Fruit fly (Drosophila melanogaster) whole organism, prepupa: ENCODE measurements around the gene Eig71Ec.

Experiments
- CG10631 ChIP-seq: fragments of 200-800 bp; sonication (Bioruptor generic); optimal IDR thresholded peaks from 2 replicates; lab custom pipeline; 2016; ENCODE audit warnings: missing biosample characterization, missing genetic modification characterization
- CG10669 ChIP-seq: fragments of 200-800 bp; sonication (Bioruptor generic); optimal IDR thresholded peaks from 3 replicates; lab custom pipeline; 2018; ENCODE audit warnings: missing biosample characterization, mild to moderate bottlenecking, missing genetic modification characterization, moderate library complexity
- CG11294 ChIP-seq: fragments of 200-800 bp; sonication (Bioruptor generic); IDR thresholded peaks from 2 replicates; pipeline ENCODE4 v1.3.6; 2022; ENCODE audit warnings: missing biosample characterization, missing genetic modification characterization
- CG11762 ChIP-seq: fragments of 200-800 bp; sonication (Bioruptor generic); optimal IDR thresholded peaks from 3 replicates; lab custom pipeline; 2016; ENCODE audit warnings: missing biosample characterization, missing genetic modification characterization; ENCODE audit not compliant: insufficient read depth
- CG11902 ChIP-seq: fragments of 200-800 bp; sonication (Bioruptor generic); optimal IDR thresholded peaks from 3 replicates; lab custom pipeline; 2016; ENCODE audit warnings: missing biosample characterization, missing genetic modification characterization
- CG15336 ChIP-seq: fragments of 200-800 bp; sonication (Bioruptor generic); IDR thresholded peaks from 2 replicates; pipeline ENCODE4 v1.3.6; 2022; ENCODE audit warnings: missing biosample characterization, missing genetic modification characterization
- CG16779 ChIP-seq: fragments of 200-800 bp; sonication (Bioruptor generic); optimal IDR thresholded peaks from 3 replicates; lab custom pipeline; 2017; ENCODE audit warnings: missing biosample characterization, mild to moderate bottlenecking, missing genetic modification characterization
- CG3032 ChIP-seq: fragments of 200-800 bp; optimal IDR thresholded peaks from 2 replicates; lab custom pipeline; 2019; ENCODE audit warnings: missing biosample characterization, mild to moderate bottlenecking, missing genetic modification characterization, moderate library complexity
- CG31627 ChIP-seq: fragments of 200-800 bp; sonication (Bioruptor generic); optimal IDR thresholded peaks from 3 replicates; lab custom pipeline; 2016; ENCODE audit warnings: missing biosample characterization, missing genetic modification characterization
- CG3919 ChIP-seq: fragments of 200-800 bp; sonication (Bioruptor generic); optimal IDR thresholded peaks from 3 replicates; lab custom pipeline; 2016; ENCODE audit warnings: missing biosample characterization, missing genetic modification characterization
- CG4318 ChIP-seq: fragments of 200-800 bp; sonication (Bioruptor generic); optimal IDR thresholded peaks from 3 replicates; lab custom pipeline; 2017; ENCODE audit warnings: missing biosample characterization, mild to moderate bottlenecking, missing genetic modification characterization
- CG6163 ChIP-seq: fragments of 200-800 bp; sonication (Bioruptor generic); IDR thresholded peaks from 3 replicates; pipeline ENCODE4 v1.3.6; 2022; ENCODE audit warnings: missing biosample characterization, missing genetic modification characterization
- CG6276 ChIP-seq: fragments of 200-800 bp; sonication (Bioruptor generic); optimal IDR thresholded peaks from 2 replicates; lab custom pipeline; 2017; ENCODE audit warnings: missing biosample characterization, mild to moderate bottlenecking, missing genetic modification characterization
- CG6792 ChIP-seq: fragments of 200-800 bp; sonication (Bioruptor generic); optimal IDR thresholded peaks from 3 replicates; lab custom pipeline; 2016; ENCODE audit warnings: missing biosample characterization, missing genetic modification characterization
- CG6808 ChIP-seq: fragments of 200-800 bp; sonication (Bioruptor generic); optimal IDR thresholded peaks from 3 replicates; lab custom pipeline; 2017; ENCODE audit warnings: missing biosample characterization, missing genetic modification characterization, mild to moderate bottlenecking, moderate library complexity, missing genetic modification reagents
- CG8119 ChIP-seq: fragments of 200-800 bp; sonication (Bioruptor generic); IDR thresholded peaks from 3 replicates; pipeline ENCODE4 v1.3.6; 2022; ENCODE audit warnings: missing biosample characterization, missing genetic modification characterization
- CG8319 ChIP-seq: fragments of 200-800 bp; sonication (Bioruptor generic); optimal IDR thresholded peaks from 3 replicates; lab custom pipeline; 2016; ENCODE audit warnings: missing biosample characterization, missing genetic modification characterization
- CG8632 ChIP-seq: fragments of 200-800 bp; sonication (Bioruptor generic); optimal IDR thresholded peaks from 3 replicates; lab custom pipeline; 2016; ENCODE audit warnings: missing biosample characterization, missing genetic modification characterization
- CG9139 ChIP-seq: fragments of 200-800 bp; sonication (Bioruptor generic); optimal IDR thresholded peaks from 3 replicates; lab custom pipeline; 2017; ENCODE audit warnings: missing biosample characterization, mild to moderate bottlenecking, missing genetic modification characterization
- Eip93F ChIP-seq: fragments of 200-800 bp; sonication (Bioruptor generic); optimal IDR thresholded peaks from 2 replicates; lab custom pipeline; 2016; ENCODE audit warnings: missing biosample characterization, mild to moderate bottlenecking, missing genetic modification characterization
- Ets96B ChIP-seq: fragments of 200-800 bp; optimal IDR thresholded peaks from 2 replicates; lab custom pipeline; 2019; ENCODE audit warnings: missing biosample characterization, mild to moderate bottlenecking, missing genetic modification characterization, moderate library complexity
- Gug ChIP-seq: fragments of 200-800 bp; sonication (Bioruptor generic); IDR thresholded peaks from 2 replicates; pipeline ENCODE4 v1.3.6; 2022; ENCODE audit warnings: missing biosample characterization, missing genetic modification characterization
- Hr38 ChIP-seq: sonication (Bioruptor generic); optimal IDR thresholded peaks from 2 replicates; lab custom pipeline; 2016; ENCODE audit warnings: missing biosample characterization, missing genetic modification characterization
- Hr39 ChIP-seq: fragments of 200-800 bp; sonication (Bioruptor generic); optimal IDR thresholded peaks from 2 replicates; lab custom pipeline; 2016; ENCODE audit warnings: missing biosample characterization, missing genetic modification characterization
- Hr4 ChIP-seq: fragments of 200-800 bp; sonication (Bioruptor generic); optimal IDR thresholded peaks from 3 replicates; lab custom pipeline; 2016; ENCODE audit warnings: missing biosample characterization, missing genetic modification characterization
- Lpt ChIP-seq: fragments of 200-800 bp; sonication (Bioruptor generic); optimal IDR thresholded peaks from 3 replicates; lab custom pipeline; 2016; ENCODE audit warnings: missing biosample characterization, missing genetic modification characterization
- Met ChIP-seq: fragments of 200-800 bp; sonication (Bioruptor generic); optimal IDR thresholded peaks from 3 replicates; lab custom pipeline; 2016; ENCODE audit warnings: missing biosample characterization, missing genetic modification characterization
- OdsH ChIP-seq: fragments of 200-800 bp; sonication (Bioruptor generic); optimal IDR thresholded peaks from 3 replicates; lab custom pipeline; 2016; ENCODE audit warnings: missing biosample characterization, missing genetic modification characterization
- Smox ChIP-seq: fragments of 200-800 bp; sonication (Bioruptor generic); optimal IDR thresholded peaks from 3 replicates; lab custom pipeline; 2016; ENCODE audit warnings: missing biosample characterization, missing genetic modification characterization
- Sox102F ChIP-seq: fragments of 200-800 bp; sonication (Bioruptor generic); optimal IDR thresholded peaks from 2 replicates; lab custom pipeline; 2016; ENCODE audit warnings: missing biosample characterization, mild to moderate bottlenecking, missing genetic modification characterization
- Sox14 ChIP-seq: fragments of 200-800 bp; sonication (Bioruptor generic); optimal IDR thresholded peaks from 3 replicates; lab custom pipeline; 2016; ENCODE audit warnings: missing biosample characterization, missing genetic modification characterization
- achi ChIP-seq: fragments of 200-800 bp; sonication (Bioruptor generic); optimal IDR thresholded peaks from 3 replicates; lab custom pipeline; 2016; ENCODE audit warnings: missing biosample characterization, missing genetic modification characterization
- dsx ChIP-seq: fragments of 200-800 bp; optimal IDR thresholded peaks from 3 replicates; lab custom pipeline; 2019; ENCODE audit warnings: missing biosample characterization, mild to moderate bottlenecking, missing genetic modification characterization, moderate library complexity; ENCODE audit not compliant: poor library complexity, severe bottlenecking
- eg ChIP-seq: fragments of 200-800 bp; sonication (Bioruptor generic); IDR thresholded peaks from 3 replicates; pipeline ENCODE4 v1.3.6; 2022; ENCODE audit warnings: missing biosample characterization, missing genetic modification characterization
- esn ChIP-seq: fragments of 200-800 bp; sonication (Bioruptor generic); optimal IDR thresholded peaks from 2 replicates; lab custom pipeline; 2016; ENCODE audit warnings: missing biosample characterization, mild to moderate bottlenecking, missing genetic modification characterization, moderate library complexity
- fd59A ChIP-seq: fragments of 200-800 bp; sonication (Bioruptor generic); optimal IDR thresholded peaks from 2 replicates; lab custom pipeline; 2017; ENCODE audit warnings: missing biosample characterization, mild to moderate bottlenecking, missing genetic modification characterization, missing genetic modification reagents
- fkh ChIP-seq: fragments of 200-800 bp; sonication (Bioruptor generic); optimal IDR thresholded peaks from 3 replicates; lab custom pipeline; 2017; ENCODE audit warnings: missing biosample characterization, mild to moderate bottlenecking, missing genetic modification characterization, moderate library complexity
- lz ChIP-seq: fragments of 200-800 bp; sonication (Bioruptor generic); optimal IDR thresholded peaks from 3 replicates; lab custom pipeline; 2016; ENCODE audit warnings: missing biosample characterization, missing genetic modification characterization
- pdm3 ChIP-seq: fragments of 200-800 bp; sonication (Bioruptor generic); optimal IDR thresholded peaks from 3 replicates; lab custom pipeline; 2016; ENCODE audit warnings: missing biosample characterization, missing genetic modification characterization
- salr ChIP-seq, 2 experiments: fragments of 200-800 bp; sonication (Bioruptor generic); optimal IDR thresholded peaks; 3 replicates each; lab custom pipeline; 2016 to 2018; ENCODE audit warnings: missing biosample characterization in 2 of 2, missing genetic modification characterization in 2 of 2, mild to moderate bottlenecking in 1 of 2
- ss ChIP-seq, 2 experiments: fragments of 200-800 bp; sonication (Bioruptor generic); optimal IDR thresholded peaks; 2 replicates in 1 of 2; 3 replicates in 1 of 2; lab custom pipeline; 2017 to 2018; ENCODE audit warnings: mild to moderate bottlenecking in 2 of 2, missing biosample characterization in 2 of 2, missing genetic modification characterization in 2 of 2, moderate library complexity in 1 of 2
- topi ChIP-seq: fragments of 200-800 bp; sonication (Bioruptor generic); optimal IDR thresholded peaks from 3 replicates; lab custom pipeline; 2016; ENCODE audit warnings: missing biosample characterization, missing genetic modification characterization

Eig71Ec gene

DNA sequence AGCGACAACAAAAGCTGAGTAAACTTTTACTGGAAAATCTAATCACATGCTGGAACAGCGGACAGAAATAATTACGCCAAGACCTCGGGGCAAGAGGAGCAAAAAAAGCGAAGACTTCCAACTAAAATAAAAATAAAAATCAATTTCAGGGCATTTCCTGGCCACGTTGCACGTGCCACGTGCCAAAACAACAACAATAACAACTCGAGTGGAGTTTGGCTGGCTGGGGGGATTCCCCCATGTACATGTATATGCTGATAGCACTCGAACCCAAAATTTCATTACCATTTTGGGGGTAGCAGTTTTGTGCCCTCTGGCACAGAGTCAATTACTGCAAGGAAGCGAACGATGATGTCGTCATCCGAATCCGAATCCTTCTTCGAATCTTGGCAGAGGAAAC lies 10.5 kb upstream of the Eig71Ec start:
- TF ChIP-seq CG8319 (GFP tag; lab: Kevin White, UChicago) (no peak), CG9139 (no peak), Met (GFP tag; lab: Kevin White, UChicago) (no peak), CG6792 (GFP tag; lab: Kevin White, UChicago) (no peak), Hr4 (GFP tag; lab: Kevin White, UChicago) (no peak), ss (GFP tag; optimal IDR thresholded peaks at IDR 0.05; lab: Kevin White, UChicago) (no peak), Hr38 (no peak), CG6163 (GFP tag; lab: Robert Waterston, UW) (no peak), Gug (GFP tag; lab: Robert Waterston, UW) (no peak), CG6808 (GFP tag; lab: Kevin White, UChicago) (no peak), CG3919 (GFP tag; lab: Kevin White, UChicago) (no peak), CG11762 (GFP tag; lab: Kevin White, UChicago) (no peak), lz (no peak), CG10669 (GFP tag; lab: Kevin White, UChicago) (no peak), CG8119 (no peak)
- TF ChIP-seq, all 60 proteins: peak for 0

DNA sequence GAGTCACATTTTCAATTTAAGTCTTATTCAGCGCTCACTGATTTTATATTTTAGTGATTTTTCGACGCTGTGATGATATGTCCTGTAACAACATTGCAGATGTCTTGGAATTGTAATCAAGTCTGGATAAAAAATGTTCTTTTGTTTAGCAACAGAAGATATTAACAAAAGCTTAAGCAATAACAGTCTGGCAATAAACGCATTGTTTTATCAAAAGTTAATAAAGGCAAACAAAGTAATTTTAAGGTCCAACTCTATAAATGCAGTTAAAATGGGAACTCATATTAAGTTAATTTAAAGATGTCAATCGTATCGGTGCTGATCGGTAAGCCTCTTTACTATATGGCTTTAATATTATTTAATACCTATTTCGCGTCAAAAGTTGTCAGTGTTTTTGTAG lies 9.5 kb upstream of the Eig71Ec start, which contains the start of gene CG43082:
CG43082 (plus strand) TSS at position 301 of the 400 bp plus-strand sequence.
- TF ChIP-seq Sox102F (no peak), CG6276 (GFP tag; lab: Kevin White, UChicago) (no peak), eg (no peak), CG6163 (GFP tag; lab: Robert Waterston, UW) (no peak), esn (GFP tag; lab: Kevin White, UChicago) (no peak), pdm3 (GFP tag; lab: Kevin White, UChicago) (no peak), CG3919 (GFP tag; lab: Kevin White, UChicago) (no peak), CG9139 (no peak), Hr39 (GFP tag; lab: Kevin White, UChicago) (no peak)

dm6 chr3L:15660915-15661314 lies 8.9 kb upstream of the Eig71Ec start, which contains the start of the genes Eig71Ej and Eig71Ek:
TSS of gene Eig71Ej (minus strand) at chr3L:15661015.
TSS of gene Eig71Ek (plus strand) at chr3L:15661248.
- TF ChIP-seq dsx (GFP tag; lab: Kevin White, UChicago) (no peak), CG3032 (no peak), CG8632 (no peak), CG10669 (GFP tag; lab: Kevin White, UChicago) (no peak), achi (GFP tag; lab: Kevin White, UChicago) (no peak), CG10631 (GFP tag; lab: Kevin White, UChicago) (no peak), Sox14 (GFP tag; lab: Kevin White, UChicago) (no peak), fd59A (no peak), topi (no peak), OdsH (GFP tag; lab: Kevin White, UChicago) (no peak), Eip93F (GFP tag; lab: Kevin White, UChicago) (no peak), CG15336 (GFP tag; lab: Robert Waterston, UW) (no peak), Ets96B (tag; lab: Kevin White, UChicago) (no peak), CG11294 (no peak), Smox (GFP tag; lab: Kevin White, UChicago) (no peak), CG6792 (GFP tag; lab: Kevin White, UChicago) (no peak)

- TF ChIP-seq CG11902 (GFP tag; lab: Kevin White, UChicago) (no peak), CG8632 (no peak), CG15336 (GFP tag; lab: Robert Waterston, UW) (no peak), Hr39 (GFP tag; lab: Kevin White, UChicago) (no peak), Lpt (GFP tag; lab: Kevin White, UChicago) (no peak), Sox102F (no peak), CG8319 (GFP tag; lab: Kevin White, UChicago) (no peak), CG16779 (no peak), salr (GFP tag; optimal IDR thresholded peaks at IDR 0.05; lab: Kevin White, UChicago) (no peak), CG3919 (GFP tag; lab: Kevin White, UChicago) (no peak), CG4318 (no peak), fkh (GFP tag; lab: Kevin White, UChicago) (no peak), CG31627 (GFP tag; lab: Kevin White, UChicago) (no peak), CG6276 (GFP tag; lab: Kevin White, UChicago) (no peak), CG9139 (no peak)
Observed at dm6 chr3L:15659341-15659740, 7.3 kb upstream of the Eig71Ec start, which contains the start of the genes Eig71Eh and Eig71Ei. TSS of gene Eig71Eh (minus strand) at chr3L:15659441. TSS of gene Eig71Ei (plus strand) at chr3L:15659707.
